Fruit fly (Drosophila melanogaster): Measurements from ENCODE around the gene yata.
A peak's percentile ranks its signal among the peaks of the same experiment; 100 is the strongest.

The yata gene

DNA sequence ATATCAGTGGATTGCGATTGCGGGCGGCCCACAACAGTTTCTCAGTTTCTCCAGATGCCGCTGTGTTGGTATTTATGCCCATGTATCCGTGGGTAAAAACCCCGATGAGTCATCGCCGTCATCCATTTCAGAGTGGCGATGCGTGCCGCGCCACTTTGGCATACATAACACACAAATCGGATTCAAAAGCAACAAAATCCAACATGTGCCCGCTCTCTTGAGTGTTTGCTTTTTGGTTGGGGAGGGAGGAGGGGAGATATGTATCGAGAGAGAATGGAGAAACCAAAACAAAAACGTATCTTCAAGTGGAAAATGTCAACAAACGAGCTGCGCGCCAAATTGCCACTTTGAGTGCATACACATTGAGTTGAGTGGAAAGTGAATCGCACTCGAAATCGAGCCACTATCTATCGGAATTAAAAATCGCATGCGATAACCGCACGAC is 22.6 kb downstream of the yata start (continued):
- TF ChIP-seq Awh (GFP tag; IDR thresholded peaks at IDR 0.05) (no peak), sc (optimal IDR thresholded peaks at IDR 0.05) (no peak), sc (GFP tag; optimal IDR thresholded peaks at IDR 0.05) (no peak), run (tag; optimal IDR thresholded peaks at IDR 0.05) (no peak), CG14667 (GFP tag; IDR thresholded peaks at IDR 0.05) (no peak), CG12104 (GFP tag; optimal IDR thresholded peaks at IDR 0.05) (no peak), CG13296 (GFP tag; optimal IDR thresholded peaks at IDR 0.05) (no peak), Hmr (GFP tag; optimal IDR thresholded peaks at IDR 0.05) (peak; percentile 48), CG30403 (GFP tag; optimal IDR thresholded peaks at IDR 0.05) (no peak), Rx (GFP tag; IDR thresholded peaks at IDR 0.05) (no peak), Poxn (GFP tag; IDR thresholded peaks at IDR 0.05) (no peak), usp (GFP tag; optimal IDR thresholded peaks at IDR 0.05) (no peak), HHEX (GFP tag; optimal IDR thresholded peaks at IDR 0.05) (no peak), en (GFP tag; optimal IDR thresholded peaks at IDR 0.05) (no peak), CG3995 (GFP tag; optimal IDR thresholded peaks at IDR 0.05) (no peak), CG14965 (GFP tag; optimal IDR thresholded peaks at IDR 0.05; ENCODE audit: borderline replicate concordance) (no peak), sisA (GFP tag; IDR thresholded peaks at IDR 0.05) (no peak), Dad (GFP tag; optimal IDR thresholded peaks at IDR 0.05) (no peak), Scr (GFP tag; IDR thresholded peaks at IDR 0.05; ENCODE audit: partially characterized antibody) (peak; percentile 55), CG42726 (GFP tag; IDR thresholded peaks at IDR 0.05; ENCODE audit: partially characterized antibody) (no peak), CG4328 (GFP tag; optimal IDR thresholded peaks at IDR 0.05) (no peak), Sry-δ (GFP tag; optimal IDR thresholded peaks at IDR 0.05) (no peak), Blimp-1 (GFP tag; optimal IDR thresholded peaks at IDR 0.05) (no peak), CG6689 (GFP tag; IDR thresholded peaks at IDR 0.05) (no peak), Meics (GFP tag; optimal IDR thresholded peaks at IDR 0.05) (no peak), gsb-n (tag; optimal IDR thresholded peaks at IDR 0.05) (peak; percentile 18), tap (tag; optimal IDR thresholded peaks at IDR 0.05) (no peak), nmo (GFP tag; optimal IDR thresholded peaks at IDR 0.05) (no peak), CG4707 (GFP tag; optimal IDR thresholded peaks at IDR 0.05) (peak; percentile 67), sens-2 (GFP tag; IDR thresholded peaks at IDR 0.05) (no peak), CG6854 (GFP tag; optimal IDR thresholded peaks at IDR 0.05) (no peak), bcd (GFP tag; optimal IDR thresholded peaks at IDR 0.05) (no peak), vvl (GFP tag; IDR thresholded peaks at IDR 0.05) (peak; percentile 52; the same call in 1 of the 2 replicates), Lpt (GFP tag; optimal IDR thresholded peaks at IDR 0.05) (no peak), CG7556 (GFP tag; optimal IDR thresholded peaks at IDR 0.05) (no peak), CG3726 (GFP tag; IDR thresholded peaks at IDR 0.05) (no peak), danr (GFP tag; IDR thresholded peaks at IDR 0.05) (no peak), Sox102F (GFP tag; optimal IDR thresholded peaks at IDR 0.05) (no peak), Bgb (GFP tag; IDR thresholded peaks at IDR 0.05; ENCODE audit: partially characterized antibody) (peak; percentile 82; the same call in 1 of the 2 replicates), Stat92E (GFP tag; optimal IDR thresholded peaks at IDR 0.05) (peak in 1 of 3 experiments; percentile 85), Myb (GFP tag; optimal IDR thresholded peaks at IDR 0.05) (no peak), CG30020 (tag; optimal IDR thresholded peaks at IDR 0.05) (no peak), BtbVII (GFP tag; optimal IDR thresholded peaks at IDR 0.05) (peak; percentile 6), Med (GFP tag) (peak; percentile 69), ac (GFP tag; optimal IDR thresholded peaks at IDR 0.05) (no peak), CG11560 (tag; IDR thresholded peaks at IDR 0.05) (no peak), ab (GFP tag; optimal IDR thresholded peaks at IDR 0.05) (no peak), CG3065 (GFP tag; optimal IDR thresholded peaks at IDR 0.05) (no peak), YL-1 (GFP tag; optimal IDR thresholded peaks at IDR 0.05) (no peak), Doc2 (GFP tag; IDR thresholded peaks at IDR 0.05) (no peak), fd3F (GFP tag; optimal IDR thresholded peaks at IDR 0.05) (no peak), CG10979 (tag; optimal IDR thresholded peaks at IDR 0.05) (no peak)

Data from whole organism, embryonic.